Fruit fly (Drosophila melanogaster): ENCODE results near the gene CG13358.

DNA sequence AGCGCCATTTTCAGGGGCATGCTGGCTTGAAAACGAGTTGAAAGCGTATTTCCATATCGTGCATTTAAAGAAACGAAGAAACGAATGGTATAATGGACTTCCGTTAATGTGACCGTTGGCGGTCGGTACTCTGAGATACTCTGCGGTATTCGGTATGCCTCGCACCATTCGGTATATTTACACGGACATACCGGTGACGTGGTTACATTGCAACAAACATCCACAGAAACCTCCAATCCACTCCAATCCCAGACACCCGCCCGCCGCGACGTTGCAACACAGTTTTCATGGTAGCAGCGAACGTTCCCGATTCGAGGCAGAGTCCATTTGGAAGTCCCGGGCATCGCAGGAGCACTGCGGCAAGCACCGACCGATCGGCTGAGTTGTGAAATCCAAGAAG lies 1.2 kb upstream of the CG13358 start, which contains the start of gene Sec22:
- TF ChIP-seq chm (GFP tag; IDR thresholded peaks at IDR 0.05) (peak; percentile 30; the same call in 1 of the 2 replicates), cato (GFP tag; optimal IDR thresholded peaks at IDR 0.05; ENCODE audit: borderline replicate concordance) (no peak), CG6689 (GFP tag; IDR thresholded peaks at IDR 0.05) (no peak), CG15073 (GFP tag; optimal IDR thresholded peaks at IDR 0.05) (no peak), CG30403 (GFP tag; optimal IDR thresholded peaks at IDR 0.05) (no peak), E2f2 (GFP tag; IDR thresholded peaks at IDR 0.05) (peak; percentile 47)

All from whole organism, embryonic.